Worm (Caenorhabditis elegans): ENCODE measurements around the gene srg-22.

DNA sequence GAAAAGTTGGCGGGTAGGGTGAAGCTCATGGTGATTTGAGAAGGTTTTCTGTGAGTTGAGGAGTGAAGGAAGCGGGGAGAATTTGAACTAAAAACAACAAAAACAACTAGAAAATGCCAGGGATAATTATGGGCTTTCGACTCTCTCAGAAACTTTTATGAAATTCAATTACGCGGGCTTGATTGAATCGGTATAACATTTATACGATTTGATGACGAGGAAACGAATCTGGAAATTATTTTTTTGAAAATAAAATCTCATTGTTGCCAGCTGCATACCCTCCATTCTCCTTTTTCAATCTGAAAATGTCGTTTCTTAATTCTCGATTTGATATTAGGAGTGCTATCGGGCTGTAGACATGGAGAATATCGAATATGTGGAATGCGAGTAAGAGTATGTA, 2.0 kb downstream of the srg-22 start, which contains the start of gene srg-21:
- TF ChIP-seq ztf-11 (tag; optimal IDR thresholded peaks at IDR 0.05) (no peak), elt-2 (tag; optimal IDR thresholded peaks at IDR 0.05) (no peak), snpc-4 (tag; optimal IDR thresholded peaks at IDR 0.05) (no peak), ztf-4 (tag; optimal IDR thresholded peaks at IDR 0.05) (no peak), nhr-28 (tag; optimal IDR thresholded peaks at IDR 0.05) (no peak), nhr-11 (tag; optimal IDR thresholded peaks at IDR 0.05) (no peak), daf-12 (tag; optimal IDR thresholded peaks at IDR 0.05) (no peak)
